Worm (Caenorhabditis elegans): Measurements from ENCODE around the gene mpst-1.

Gene mpst-1

DNA sequence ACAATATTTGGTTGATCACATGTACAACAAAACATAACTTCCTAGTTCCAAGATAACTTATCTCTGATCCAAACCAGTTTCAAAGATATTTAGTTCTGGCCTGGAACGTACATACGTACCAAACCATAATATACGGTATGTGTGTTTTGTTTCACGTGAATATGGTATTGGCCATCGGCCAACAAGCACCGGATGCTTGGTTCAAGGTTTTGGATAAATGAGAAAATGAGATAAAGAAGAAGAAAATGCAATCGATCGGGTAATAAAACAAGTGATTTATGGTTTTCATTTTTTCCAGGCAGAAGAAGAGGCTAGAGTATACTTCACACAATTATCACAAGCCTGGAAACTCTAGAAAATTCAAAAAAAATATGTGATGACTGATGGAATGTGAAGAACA is 31.5 kb downstream of the mpst-1 start (continued):
- TF ChIP-seq unc-62 (GFP tag; optimal IDR thresholded peaks at IDR 0.05): no peak
- TF ChIP-seq unc-98 (GFP tag; IDR thresholded peaks at IDR 0.05): no peak
- TF ChIP-seq lin-15B (tag; optimal IDR thresholded peaks at IDR 0.05): no peak
- TF ChIP-seq mdl-1 (tag; optimal IDR thresholded peaks at IDR 0.05): peak in 1 of 2 experiments; percentile 29
- TF ChIP-seq C34B4.2 (tag; optimal IDR thresholded peaks at IDR 0.05): no peak
- TF ChIP-seq ztf-4 (tag; optimal IDR thresholded peaks at IDR 0.05): no peak
- TF ChIP-seq dsc-1 (tag; optimal IDR thresholded peaks at IDR 0.05): no peak
- no peak for TF ChIP-seq nhr-28 (tag; optimal IDR thresholded peaks at IDR 0.05)
- TF ChIP-seq vab-15 (tag; optimal IDR thresholded peaks at IDR 0.05): no peak
- peak in 1 of 2 experiments; percentile 11 for TF ChIP-seq lsy-2 (tag; optimal IDR thresholded peaks at IDR 0.05)
- TF ChIP-seq skn-1 (tag; optimal IDR thresholded peaks at IDR 0.05): no peak
- TF ChIP-seq nhr-47 (tag; optimal IDR thresholded peaks at IDR 0.05): no peak
- no peak for TF ChIP-seq xbp-1 (tag; optimal IDR thresholded peaks at IDR 0.05)
- peak; percentile 73 for TF ChIP-seq blmp-1 (tag; optimal IDR thresholded peaks at IDR 0.05)
- no peak for TF ChIP-seq zag-1 (tag; optimal IDR thresholded peaks at IDR 0.05)
- TF ChIP-seq unc-86 (tag; optimal IDR thresholded peaks at IDR 0.05): no peak
- no peak for TF ChIP-seq ceh-63 (GFP tag; optimal IDR thresholded peaks at IDR 0.05)
- no peak for TF ChIP-seq C04F5.9 (tag; optimal IDR thresholded peaks at IDR 0.05)
- TF ChIP-seq nhr-71 (tag; optimal IDR thresholded peaks at IDR 0.05): peak; percentile 68

DNA sequence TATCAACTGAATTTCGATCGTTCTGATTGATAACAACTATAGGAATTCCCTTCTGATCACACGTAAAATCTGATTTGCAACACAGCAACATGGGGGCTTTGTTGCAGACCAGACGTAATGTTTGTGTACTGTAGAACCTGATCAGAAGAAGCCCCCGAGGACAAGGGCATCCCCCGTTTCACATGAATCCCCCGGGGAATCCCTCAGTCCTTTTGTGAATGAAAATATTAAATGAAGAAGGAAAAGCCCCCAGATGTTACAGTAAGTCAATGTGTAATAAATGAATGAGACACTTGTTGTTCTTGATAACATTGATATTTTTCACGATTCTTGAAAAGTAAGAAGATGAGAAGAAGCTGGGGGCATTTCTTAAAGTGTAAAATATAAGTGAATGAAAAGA is 32.7 kb downstream of the mpst-1 start:
- TF ChIP-seq nhr-28 (tag; optimal IDR thresholded peaks at IDR 0.05): no peak
- TF ChIP-seq unc-130 (tag; optimal IDR thresholded peaks at IDR 0.05): no peak
- no peak for TF ChIP-seq hpl-2 (GFP tag; optimal IDR thresholded peaks at IDR 0.05)
- TF ChIP-seq jun-1 (tag; optimal IDR thresholded peaks at IDR 0.05): no peak
- no peak for TF ChIP-seq lin-35 (GFP tag; optimal IDR thresholded peaks at IDR 0.05)
- TF ChIP-seq lin-13 (GFP tag; optimal IDR thresholded peaks at IDR 0.05): no peak
- no peak for TF ChIP-seq ceh-82 (tag; optimal IDR thresholded peaks at IDR 0.05)
- no peak for TF ChIP-seq unc-86 (tag; optimal IDR thresholded peaks at IDR 0.05)
- TF ChIP-seq ceh-8 (GFP tag; optimal IDR thresholded peaks at IDR 0.05): no peak
- TF ChIP-seq xbp-1 (tag; optimal IDR thresholded peaks at IDR 0.05): no peak
- TF ChIP-seq efl-3 (GFP tag; optimal IDR thresholded peaks at IDR 0.05): no peak
- TF ChIP-seq Y116A8C.19 (tag; optimal IDR thresholded peaks at IDR 0.05; ENCODE audit: borderline replicate concordance): no peak
- no peak for TF ChIP-seq nhr-20 (tag; optimal IDR thresholded peaks at IDR 0.05)
- TF ChIP-seq unc-98 (GFP tag; IDR thresholded peaks at IDR 0.05): no peak

DNA sequence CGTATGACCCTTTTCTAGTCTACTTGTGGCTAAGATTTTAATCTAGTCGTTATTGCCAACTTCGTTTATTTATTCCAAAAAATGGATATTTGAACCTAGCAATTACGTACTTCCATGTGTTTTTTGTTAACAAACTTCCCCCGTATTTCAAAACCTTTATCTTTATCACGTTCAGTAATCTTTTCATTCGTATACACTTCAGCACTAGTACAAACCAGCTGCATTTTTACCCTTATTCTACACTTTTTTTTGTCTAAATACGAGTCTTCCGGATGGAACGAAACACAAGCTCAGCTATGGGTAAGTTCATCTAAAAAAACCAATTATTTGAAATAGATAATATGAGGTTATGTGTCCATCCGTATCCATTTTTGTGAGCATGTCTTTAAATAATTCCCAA is 37.4 kb downstream of the mpst-1 start, which contains the start of gene D2023.1:
Gene D2023.1 (plus strand): TSS at position 77 of the 400 bp plus-strand sequence.
- TF ChIP-seq ceh-88 (GFP tag; IDR thresholded peaks at IDR 0.05): no peak
- no peak for TF ChIP-seq ces-1 (GFP tag; optimal IDR thresholded peaks at IDR 0.05)
- TF ChIP-seq nhr-90 (tag; optimal IDR thresholded peaks at IDR 0.05; ENCODE audit: poor library complexity): no peak
- no peak for TF ChIP-seq jun-1 (tag; optimal IDR thresholded peaks at IDR 0.05)
- no peak for TF ChIP-seq egl-13 (tag; optimal IDR thresholded peaks at IDR 0.05)
- TF ChIP-seq ztf-11 (tag; optimal IDR thresholded peaks at IDR 0.05): no peak
- no peak for TF ChIP-seq nhr-84 (tag; optimal IDR thresholded peaks at IDR 0.05)
- TF ChIP-seq ets-5 (GFP tag; IDR thresholded peaks at IDR 0.05): no peak
- no peak for TF ChIP-seq nhr-71 (tag; optimal IDR thresholded peaks at IDR 0.05)

DNA sequence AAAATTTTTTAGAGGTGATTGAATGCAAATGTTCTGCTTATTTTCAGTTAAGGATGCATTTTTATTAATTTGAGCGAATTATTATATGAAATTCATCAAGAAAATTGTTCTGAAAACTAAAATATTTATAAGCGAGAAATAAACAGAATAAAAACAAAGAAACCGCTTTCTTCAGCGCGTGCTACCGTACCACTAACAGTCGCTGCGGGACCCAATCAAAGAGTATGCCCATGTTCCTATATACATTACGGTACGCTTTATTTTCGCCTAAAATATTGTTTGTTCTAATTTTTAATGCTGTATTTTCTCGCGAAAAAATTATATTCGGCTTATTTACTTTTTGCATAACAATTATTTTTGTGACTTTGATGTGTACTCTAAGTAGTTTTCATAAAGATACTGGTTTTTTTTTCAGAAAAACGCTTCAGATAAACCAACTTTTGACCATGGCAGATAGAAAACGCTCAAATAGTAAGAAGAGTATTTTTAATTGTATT is 39.1 kb downstream of the mpst-1 start, which contains the start of gene F55A11.8:
Gene F55A11.8 (plus strand): TSS at position 447 of the 497 bp plus-strand sequence.
- TF ChIP-seq pax-3 (tag; optimal IDR thresholded peaks at IDR 0.05) (no peak), snu-23 (GFP tag; optimal IDR thresholded peaks at IDR 0.05) (no peak), nhr-85 (tag) (peak; percentile 23), unc-30 (tag; optimal IDR thresholded peaks at IDR 0.05) (no peak)
